Fruit fly (Drosophila melanogaster) whole organism, embryonic: ENCODE data around the gene CG31268.

Experiments
- ATbp ChIP-seq: fragments of 200-800 bp; sonication (Bioruptor generic); optimal IDR thresholded peaks from 2 replicates; lab custom pipeline; 2017; ENCODE audit warnings: missing biosample characterization, mild to moderate bottlenecking, missing genetic modification characterization, missing genetic modification reagents
- BEAF-32 ChIP-seq: fragments of 200-800 bp; sonication (Bioruptor generic); optimal IDR thresholded peaks from 3 replicates; lab custom pipeline; 2017; ENCODE audit warnings: missing biosample characterization, missing genetic modification characterization, mild to moderate bottlenecking, moderate library complexity, missing genetic modification reagents
- C15 ChIP-seq: fragments of 200-800 bp; sonication (Bioruptor generic); IDR thresholded peaks from 3 replicates; pipeline ENCODE4 v1.3.6; 2022; ENCODE audit warnings: missing biosample characterization, missing genetic modification characterization
- CG10366 ChIP-seq: fragments of 200-800 bp; sonication (Bioruptor generic); IDR thresholded peaks from 2 replicates; pipeline ENCODE4 v1.3.6; 2022; ENCODE audit warnings: missing biosample characterization, missing genetic modification characterization
- CG11398 ChIP-seq: fragments of 200-800 bp; sonication (Bioruptor generic); optimal IDR thresholded peaks from 2 replicates; lab custom pipeline; 2016; ENCODE audit warnings: missing biosample characterization, missing genetic modification characterization
- CG12104 ChIP-seq: fragments of 200-800 bp; sonication (Bioruptor generic); optimal IDR thresholded peaks from 3 replicates; lab custom pipeline; 2016; ENCODE audit warnings: missing biosample characterization, missing genetic modification characterization
- CG12659 ChIP-seq: fragments of 200-800 bp; sonication (Bioruptor generic); optimal IDR thresholded peaks from 3 replicates; lab custom pipeline; 2017; ENCODE audit warnings: mild to moderate bottlenecking, missing biosample characterization, missing genetic modification reagents, missing genetic modification characterization
- CG14050 ChIP-seq: fragments of 200-800 bp; sonication (Bioruptor generic); IDR thresholded peaks from 3 replicates; pipeline ENCODE4 v1.3.6; 2022; ENCODE audit warnings: missing biosample characterization, missing genetic modification characterization
- CG14441 ChIP-seq: fragments of 200-800 bp; sonication (Bioruptor generic); IDR thresholded peaks from 2 replicates; pipeline ENCODE4 v1.3.6; 2022; ENCODE audit warnings: missing biosample characterization, missing genetic modification characterization
- CG1603 ChIP-seq: fragments of 200-800 bp; sonication (Bioruptor generic); optimal IDR thresholded peaks from 2 replicates; lab custom pipeline; 2019; ENCODE audit warnings: missing biosample characterization, mild to moderate bottlenecking, missing genetic modification characterization, moderate library complexity
- CG17361 ChIP-seq: fragments of 200-800 bp; sonication (Bioruptor generic); IDR thresholded peaks from 3 replicates; pipeline ENCODE4 v1.3.6; 2022; ENCODE audit warnings: missing biosample characterization, missing genetic modification characterization
- CG17802 ChIP-seq: fragments of 200-800 bp; sonication (Bioruptor generic); optimal IDR thresholded peaks from 2 replicates; lab custom pipeline; 2018; ENCODE audit warnings: missing biosample characterization, mild to moderate bottlenecking, missing genetic modification characterization, moderate library complexity
- CG2199 ChIP-seq: fragments of 200-800 bp; sonication (Bioruptor generic); IDR thresholded peaks from 3 replicates; pipeline ENCODE4 v1.3.6; 2022; ENCODE audit warnings: missing biosample characterization, missing genetic modification characterization
- CG31224 ChIP-seq: fragments of 200-800 bp; sonication (Bioruptor generic); IDR thresholded peaks from 2 replicates; pipeline ENCODE4 v1.3.6; 2022; ENCODE audit warnings: missing biosample characterization, missing genetic modification characterization
- CG32772 ChIP-seq: fragments of 200-800 bp; sonication (Bioruptor generic); IDR thresholded peaks from 2 replicates; pipeline ENCODE4 v1.3.6; 2022; ENCODE audit warnings: missing biosample characterization, missing genetic modification characterization
- CG3281 ChIP-seq: fragments of 200-800 bp; sonication (Bioruptor generic); optimal IDR thresholded peaks from 3 replicates; lab custom pipeline; 2017; ENCODE audit warnings: missing biosample characterization, mild to moderate bottlenecking, missing genetic modification characterization
- CG4707 ChIP-seq: fragments of 200-800 bp; sonication (Bioruptor generic); optimal IDR thresholded peaks from 2 replicates; lab custom pipeline; 2018; ENCODE audit warnings: missing biosample characterization, mild to moderate bottlenecking, missing genetic modification characterization, moderate library complexity
- CG4854 ChIP-seq: fragments of 200-800 bp; sonication (Bioruptor generic); optimal IDR thresholded peaks from 2 replicates; lab custom pipeline; 2016; ENCODE audit warnings: missing biosample characterization, missing genetic modification characterization, inconsistent platforms
- CG5953 ChIP-seq: fragments of 200-800 bp; sonication (Bioruptor generic); IDR thresholded peaks from 2 replicates; pipeline ENCODE4 v1.3.6; 2022; ENCODE audit warnings: missing biosample characterization, missing genetic modification characterization
- CG7357 ChIP-seq: fragments of 200-800 bp; sonication (Bioruptor generic); IDR thresholded peaks from 3 replicates; pipeline ENCODE4 v1.3.6; 2022; ENCODE audit warnings: missing biosample characterization, missing genetic modification characterization
- CG7987 ChIP-seq: fragments of 200-800 bp; sonication (Bioruptor generic); optimal IDR thresholded peaks from 2 replicates; lab custom pipeline; 2018; ENCODE audit warnings: missing biosample characterization, mild to moderate bottlenecking, missing genetic modification characterization, moderate library complexity
- CG9215 ChIP-seq: fragments of 200-800 bp; sonication (Bioruptor generic); IDR thresholded peaks from 2 replicates; pipeline ENCODE4 v1.3.6; 2022; ENCODE audit warnings: missing biosample characterization, missing genetic modification characterization
- CG9727 ChIP-seq: fragments of 200-800 bp; sonication (Bioruptor generic); optimal IDR thresholded peaks from 3 replicates; lab custom pipeline; 2017; ENCODE audit warnings: missing biosample characterization, mild to moderate bottlenecking, missing genetic modification characterization
- CHES-1-like ChIP-seq: fragments of 200-800 bp; sonication (Bioruptor generic); optimal IDR thresholded peaks from 2 replicates; lab custom pipeline; 2016; ENCODE audit warnings: missing biosample characterization, missing genetic modification characterization
- Camta ChIP-seq: fragments of 200-800 bp; sonication (Bioruptor generic); optimal IDR thresholded peaks from 2 replicates; lab custom pipeline; 2016; ENCODE audit warnings: missing biosample characterization, missing genetic modification characterization
- D ChIP-seq, 2 experiments: fragments of 200-800 bp in 1 of 2; fragments of >200 bp in 1 of 2; sonication (Bioruptor generic) in 1 of 2; optimal IDR thresholded peaks; 2 replicates in 1 of 2; 3 replicates in 1 of 2; lab custom pipeline; 2017; ENCODE audit warnings: mild to moderate bottlenecking in 1 of 2, missing biosample characterization in 1 of 2, missing genetic modification characterization in 1 of 2, missing genetic modification reagents in 1 of 2
- Dip2 ChIP-seq: fragments of 200-800 bp; sonication (Bioruptor generic); IDR thresholded peaks from 2 replicates; pipeline ENCODE4 v1.3.6; 2022; ENCODE audit warnings: missing biosample characterization, missing genetic modification characterization
- ERR ChIP-seq: fragments of 200-800 bp; sonication (Bioruptor generic); optimal IDR thresholded peaks from 2 replicates; lab custom pipeline; 2016; ENCODE audit warnings: missing biosample characterization, missing genetic modification characterization
- Scr ChIP-seq: fragments of 200-800 bp; sonication (Bioruptor generic); IDR thresholded peaks from 2 replicates; pipeline ENCODE4 v1.3.6; 2022; ENCODE audit warnings: missing biosample characterization, missing genetic modification characterization; ENCODE audit not compliant: partially characterized antibody
- YL-1 ChIP-seq: fragments of 200-800 bp; sonication (Bioruptor generic); optimal IDR thresholded peaks from 3 replicates; lab custom pipeline; 2017; ENCODE audit warnings: missing biosample characterization, mild to moderate bottlenecking, missing genetic modification characterization
- aop ChIP-seq: fragments of 200-800 bp; sonication (Bioruptor generic); IDR thresholded peaks from 2 replicates; pipeline ENCODE4 v1.3.6; 2022; ENCODE audit warnings: missing biosample characterization, missing genetic modification characterization
- croc ChIP-seq: fragments of 200-800 bp; sonication (Bioruptor generic); conservative IDR thresholded peaks from 3 replicates; pipeline ENCODE4 v1.3.6; 2022; ENCODE audit warnings: missing biosample characterization, missing genetic modification characterization
- ems ChIP-seq: fragments of 200-800 bp; sonication (Bioruptor generic); optimal IDR thresholded peaks from 3 replicates; lab custom pipeline; 2016; ENCODE audit warnings: missing biosample characterization, missing genetic modification characterization
- esg ChIP-seq: fragments of 200-800 bp; sonication (Bioruptor generic); conservative IDR thresholded peaks from 2 replicates; pipeline ENCODE4 v1.3.6; 2022; ENCODE audit warnings: missing biosample characterization, missing genetic modification characterization
- fru ChIP-seq: fragments of >200 bp; optimal IDR thresholded peaks from 2 replicates; lab custom pipeline; 2017
- gro ChIP-seq: fragments of 200-800 bp; sonication (Bioruptor generic); optimal IDR thresholded peaks from 2 replicates; lab custom pipeline; 2016; ENCODE audit warnings: missing biosample characterization, missing genetic modification characterization
- h ChIP-seq: fragments of >200 bp; optimal IDR thresholded peaks from 2 replicates; lab custom pipeline; 2017
- hb ChIP-seq: fragments of 200-800 bp; sonication (Bioruptor generic); IDR thresholded peaks from 3 replicates; pipeline ENCODE4 v1.3.6; 2022; ENCODE audit warnings: missing biosample characterization, missing genetic modification characterization; ENCODE audit not compliant: partially characterized antibody
- kay ChIP-seq: fragments of 200-800 bp; sonication (Bioruptor generic); optimal IDR thresholded peaks from 2 replicates; lab custom pipeline; 2016; ENCODE audit warnings: missing biosample characterization, missing genetic modification characterization
- klu ChIP-seq: fragments of 200-800 bp; sonication (Bioruptor generic); IDR thresholded peaks from 2 replicates; pipeline ENCODE4 v1.3.6; 2022; ENCODE audit warnings: missing biosample characterization, missing genetic modification characterization
- mam ChIP-seq: fragments of 200-800 bp; sonication (Bioruptor generic); optimal IDR thresholded peaks from 3 replicates; lab custom pipeline; 2016; ENCODE audit warnings: missing biosample characterization, missing genetic modification characterization
- odd ChIP-seq: fragments of 200-800 bp; sonication (Bioruptor generic); optimal IDR thresholded peaks from 2 replicates; lab custom pipeline; 2017; ENCODE audit warnings: missing biosample characterization, mild to moderate bottlenecking, missing genetic modification characterization
- onecut ChIP-seq: fragments of 200-800 bp; sonication (Bioruptor generic); IDR thresholded peaks from 2 replicates; pipeline ENCODE4 v1.3.6; 2022; ENCODE audit warnings: missing biosample characterization, missing genetic modification characterization
- otp ChIP-seq: fragments of 200-800 bp; sonication (Bioruptor generic); IDR thresholded peaks from 3 replicates; pipeline ENCODE4, ENCODE4 v1.3.6; 2022; ENCODE audit warnings: missing biosample characterization, missing genetic modification characterization
- pita ChIP-seq: fragments of 200-800 bp; sonication (Bioruptor generic); optimal IDR thresholded peaks from 2 replicates; lab custom pipeline; 2017; ENCODE audit warnings: missing biosample characterization, mild to moderate bottlenecking, missing genetic modification characterization
- pum ChIP-seq: fragments of 200-800 bp; sonication (Bioruptor generic); optimal IDR thresholded peaks from 2 replicates; lab custom pipeline; 2016; ENCODE audit warnings: missing biosample characterization, missing genetic modification characterization
- sisA ChIP-seq: fragments of 200-800 bp; sonication (Bioruptor generic); IDR thresholded peaks from 2 replicates; pipeline ENCODE4 v1.3.6; 2022; ENCODE audit warnings: missing biosample characterization, missing genetic modification characterization
- slp2 ChIP-seq: fragments of 200-800 bp; sonication (Bioruptor generic); optimal IDR thresholded peaks from 2 replicates; lab custom pipeline; 2016; ENCODE audit warnings: missing biosample characterization, missing genetic modification characterization
- sna ChIP-seq: fragments of 200-800 bp; sonication (Bioruptor generic); IDR thresholded peaks from 2 replicates; pipeline ENCODE4 v1.3.6; 2022; ENCODE audit warnings: missing biosample characterization, missing genetic modification characterization; ENCODE audit not compliant: partially characterized antibody
- vfl ChIP-seq: fragments of 200-800 bp; sonication (Bioruptor generic); optimal IDR thresholded peaks from 2 replicates; lab custom pipeline; 2016; ENCODE audit warnings: missing biosample characterization, missing genetic modification characterization

CG31268 gene

dm6 chr3R:16996059-16996959 is 35.3 kb upstream of the CG31268 start, which contains the start of the genes EMC2A and CG3534 (continued):
- TF ChIP-seq ATbp (GFP tag; lab: Kevin White, UChicago) (no peak), croc (GFP tag; lab: Robert Waterston, UW) (no peak), CG17361 (GFP tag; lab: Robert Waterston, UW) (no peak; the same call in 2 of the 3 replicates), h (lab: Kevin White, UChicago) (no peak), ems (GFP tag; lab: Kevin White, UChicago) (peak; percentile 25), CG7357 (GFP tag; lab: Robert Waterston, UW) (no peak), odd (GFP tag; lab: Kevin White, UChicago) (no peak), YL-1 (GFP tag; lab: Kevin White, UChicago) (peak; percentile 24), kay (no peak), CG10366 (GFP tag; lab: Robert Waterston, UW) (no peak), gro (GFP tag; lab: Kevin White, UChicago) (no peak), CG3281 (GFP tag; lab: Kevin White, UChicago) (no peak), CG5953 (GFP tag; lab: Robert Waterston, UW) (no peak), sna (peak; percentile 42; the same call in 1 of the 2 replicates), slp2 (GFP tag; lab: Kevin White, UChicago) (no peak), CG14050 (GFP tag; lab: Robert Waterston, UW) (no peak), klu (GFP tag; lab: Robert Waterston, UW) (no peak), C15 (GFP tag; lab: Robert Waterston, UW) (no peak), hb (GFP tag; lab: Robert Waterston, UW) (no peak), Dip2 (no peak), CG32772 (no peak), CG12104 (peak; percentile 2), mam (GFP tag; lab: Kevin White, UChicago) (peak; percentile 38), CG9215 (GFP tag; lab: Robert Waterston, UW) (0 out of 2 replicates have a peak, but pooled peaks have one; percentile 20), onecut (GFP tag; lab: Robert Waterston, UW) (no peak), CG1603 (tag; lab: Kevin White, UChicago) (peak; percentile 21), CG12659 (GFP tag; lab: Kevin White, UChicago) (peak; percentile 2), aop (GFP tag; lab: Robert Waterston, UW) (no peak), Scr (GFP tag; lab: Robert Waterston, UW) (no peak), CG4707 (GFP tag; lab: Kevin White, UChicago) (no peak), CHES-1-like (GFP tag; lab: Kevin White, UChicago) (no peak), otp (GFP tag; lab: Robert Waterston, UW) (no peak), BEAF-32 (peak; percentile 10), CG31224 (GFP tag; lab: Robert Waterston, UW) (no peak), CG4854 (GFP tag; lab: Kevin White, UChicago) (no peak), pita (GFP tag; lab: Kevin White, UChicago) (no peak), vfl (GFP tag; lab: Kevin White, UChicago) (no peak), fru (lab: Kevin White, UChicago) (no peak), CG17802 (tag; lab: Kevin White, UChicago) (no peak), sisA (GFP tag; lab: Robert Waterston, UW) (no peak), ERR (peak; percentile 17), CG14441 (peak; percentile 23; the same call in 1 of the 2 replicates), CG9727 (GFP tag; lab: Kevin White, UChicago) (no peak), CG2199 (GFP tag; lab: Robert Waterston, UW) (no peak), esg (GFP tag; lab: Robert Waterston, UW) (no peak), CG7987 (GFP tag; lab: Kevin White, UChicago) (no peak), CG11398 (GFP tag; lab: Kevin White, UChicago) (no peak), pum (GFP tag; lab: Kevin White, UChicago) (peak; percentile 4), D (optimal IDR thresholded peaks at IDR 0.05; lab: Kevin White, UChicago) (no peak), D (GFP tag; optimal IDR thresholded peaks at IDR 0.05; lab: Kevin White, UChicago) (no peak), Camta (GFP tag; lab: Kevin White, UChicago) (no peak)
